ENCODE assay signal across 2 worm cellular contexts in the genomic region with DNA sequence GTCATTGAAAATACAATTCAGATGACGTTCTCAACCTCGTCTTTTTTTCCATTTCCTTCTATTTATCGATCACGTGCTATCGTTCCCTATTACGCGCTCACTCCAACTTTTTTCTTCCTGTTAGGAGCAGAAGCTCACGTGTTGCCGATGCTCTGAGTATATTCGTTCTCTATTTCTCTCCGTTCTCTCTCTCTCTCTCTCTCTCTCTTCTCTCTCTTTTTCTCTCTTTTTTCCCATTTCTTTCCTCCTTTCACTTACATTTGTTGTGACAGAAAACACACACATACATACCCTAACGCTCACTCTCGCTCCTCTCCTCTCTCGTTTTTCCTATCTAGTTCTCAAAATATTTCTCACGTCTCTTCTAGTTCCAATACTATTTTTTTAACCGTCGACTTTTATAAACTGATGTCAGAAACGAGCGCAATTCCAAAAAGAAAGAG.
A peak's percentile ranks its signal among the peaks of the same experiment; 100 is the strongest.
TF ChIP-seq lines count a peak whose summit lies in the region.

No protein-coding gene starts in this region.

TF ChIP-seq in whole organism, L1 larva, 84 proteins besides CTCF, POLR2A, EP300 and RAD21 (continued from another document):
- TF ChIP-seq alr-1 (tag; optimal IDR thresholded peaks at IDR 0.05; lab: Kevin White, UChicago; ENCODE audit: borderline replicate concordance) (no peak), mab-9 (GFP tag; IDR thresholded peaks at IDR 0.05; lab: Robert Waterston, UW) (no peak), aly-2 (tag; optimal IDR thresholded peaks at IDR 0.05; lab: Kevin White, UChicago) (peak; percentile 73), nhr-76 (tag; optimal IDR thresholded peaks at IDR 0.05; lab: Kevin White, UChicago) (no peak), grh-1 (GFP tag; IDR thresholded peaks at IDR 0.05; lab: Robert Waterston, UW) (peak; percentile 46; the same call in 1 of the 2 replicates), zip-4 (GFP tag; optimal IDR thresholded peaks at IDR 0.05; lab: Kevin White, UChicago) (peak; percentile 55), nhr-20 (tag; optimal IDR thresholded peaks at IDR 0.05; lab: Kevin White, UChicago) (peak; percentile 96), nhr-28 (tag; optimal IDR thresholded peaks at IDR 0.05; lab: Kevin White, UChicago) (no peak), nhr-84 (tag; optimal IDR thresholded peaks at IDR 0.05; lab: Kevin White, UChicago) (no peak), nhr-77 (tag; optimal IDR thresholded peaks at IDR 0.05; lab: Kevin White, UChicago) (peak; percentile 82), nhr-237 (tag; optimal IDR thresholded peaks at IDR 0.05; lab: Kevin White, UChicago) (peak; percentile 78), fos-1 (tag; optimal IDR thresholded peaks at IDR 0.05; lab: Kevin White, UChicago) (peak; percentile 60), Y116A8C.19 (tag; optimal IDR thresholded peaks at IDR 0.05; lab: Kevin White, UChicago; ENCODE audit: borderline replicate concordance) (no peak), ceh-63 (GFP tag; optimal IDR thresholded peaks at IDR 0.05; lab: Kevin White, UChicago) (no peak), lin-35 (GFP tag; optimal IDR thresholded peaks at IDR 0.05; lab: Kevin White, UChicago) (peak; percentile 76 to 77), ama-1 (optimal IDR thresholded peaks at IDR 0.05; lab: Kevin White, UChicago) (peak; percentile 63), mep-1 (tag; optimal IDR thresholded peaks at IDR 0.05; lab: Kevin White, UChicago) (peak; percentile 81), sup-37 (GFP tag; optimal IDR thresholded peaks at IDR 0.05; lab: Kevin White, UChicago) (peak; percentile 74), lin-39 (tag; optimal IDR thresholded peaks at IDR 0.05; lab: Kevin White, UChicago) (peak; percentile 40), pag-3 (tag; optimal IDR thresholded peaks at IDR 0.05; lab: Kevin White, UChicago; ENCODE audit: borderline replicate concordance, insufficient read depth) (no peak), nhr-90 (tag; optimal IDR thresholded peaks at IDR 0.05; lab: Kevin White, UChicago; ENCODE audit: poor library complexity) (peak; percentile 80), F16B12.6 (tag; optimal IDR thresholded peaks at IDR 0.05; lab: Kevin White, UChicago) (peak; percentile 9), ces-1 (GFP tag; optimal IDR thresholded peaks at IDR 0.05; lab: Kevin White, UChicago) (no peak), hlh-17 (GFP tag; optimal IDR thresholded peaks at IDR 0.05; lab: Kevin White, UChicago; ENCODE audit: borderline replicate concordance) (no peak), nhr-12 (tag; optimal IDR thresholded peaks at IDR 0.05; lab: Kevin White, UChicago) (no peak), dsc-1 (tag; optimal IDR thresholded peaks at IDR 0.05; lab: Kevin White, UChicago) (peak; percentile 97), ceh-82 (tag; optimal IDR thresholded peaks at IDR 0.05; lab: Kevin White, UChicago) (peak; percentile 28 to 73 (median 42)), C16A3.4 (tag; optimal IDR thresholded peaks at IDR 0.05; lab: Kevin White, UChicago) (peak; percentile 77), xbp-1 (tag; optimal IDR thresholded peaks at IDR 0.05; lab: Kevin White, UChicago) (peak; percentile 91), unc-30 (tag; optimal IDR thresholded peaks at IDR 0.05; lab: Kevin White, UChicago) (no peak), snpc-4 (tag; optimal IDR thresholded peaks at IDR 0.05; lab: Kevin White, UChicago) (peak; percentile 32)

TF ChIP-seq in whole organism, L4 larva, 104 proteins besides CTCF, POLR2A, EP300 and RAD21 (continued from another document):
- TF ChIP-seq ceh-44 (GFP tag; IDR thresholded peaks at IDR 0.05; lab: Robert Waterston, UW) (no peak), pqm-1 (tag; optimal IDR thresholded peaks at IDR 0.05; lab: Kevin White, UChicago) (peak; percentile 70), daf-12 (tag; optimal IDR thresholded peaks at IDR 0.05; lab: Kevin White, UChicago) (no peak), php-3 (GFP tag; IDR thresholded peaks at IDR 0.05; lab: Robert Waterston, UW) (peak; percentile 45; the same call in 1 of the 2 replicates)
